Fruit fly (Drosophila melanogaster) whole organism, adult: Measurements from ENCODE around the gene UQCR-C2.

ENCODE experiments used
- CG11617 ChIP-seq: fragments of 200-800 bp; sonication (Bioruptor generic); optimal IDR thresholded peaks from 2 replicates; lab custom pipeline; 2017; ENCODE audit warnings: mild to moderate bottlenecking, missing biosample characterization, missing genetic modification reagents, missing genetic modification characterization
- CG12768 ChIP-seq: fragments of 200-800 bp; sonication (Bioruptor generic); optimal IDR thresholded peaks from 2 replicates; lab custom pipeline; 2017; ENCODE audit warnings: missing biosample characterization, missing genetic modification characterization, mild to moderate bottlenecking, moderate library complexity, missing genetic modification reagents
- CG14711 ChIP-seq: fragments of 200-800 bp; sonication (Bioruptor generic); optimal IDR thresholded peaks from 2 replicates; lab custom pipeline; 2018; ENCODE audit warnings: missing biosample characterization, mild to moderate bottlenecking, missing genetic modification characterization, moderate library complexity
- CG1620 ChIP-seq: fragments of 200-800 bp; sonication (Bioruptor generic); optimal IDR thresholded peaks from 2 replicates; lab custom pipeline; 2016; ENCODE audit warnings: missing biosample characterization, missing genetic modification characterization
- CG33017 ChIP-seq: fragments of 200-800 bp; sonication (Bioruptor generic); optimal IDR thresholded peaks from 2 replicates; lab custom pipeline; 2018; ENCODE audit warnings: missing biosample characterization, mild to moderate bottlenecking, missing genetic modification characterization, moderate library complexity
- CG5204 ChIP-seq: fragments of 200-800 bp; sonication (Bioruptor generic); optimal IDR thresholded peaks from 2 replicates; lab custom pipeline; 2016; ENCODE audit warnings: missing biosample characterization, missing genetic modification characterization
- CG7045 ChIP-seq: fragments of 200-800 bp; sonication (Bioruptor generic); optimal IDR thresholded peaks from 2 replicates; lab custom pipeline; 2017; ENCODE audit warnings: missing biosample characterization, mild to moderate bottlenecking, missing genetic modification characterization
- CG7101 ChIP-seq: fragments of 200-800 bp; sonication (Bioruptor generic); optimal IDR thresholded peaks from 2 replicates; lab custom pipeline; 2018; ENCODE audit warnings: missing biosample characterization, mild to moderate bottlenecking, missing genetic modification characterization, moderate library complexity
- Clk ChIP-seq: fragments of 200-800 bp; sonication (Bioruptor generic); optimal IDR thresholded peaks from 2 replicates; lab custom pipeline; 2017; ENCODE audit warnings: missing biosample characterization, missing genetic modification characterization
- Crg-1 ChIP-seq: fragments of 200-800 bp; sonication (Bioruptor generic); optimal IDR thresholded peaks from 2 replicates; lab custom pipeline; 2016; ENCODE audit warnings: missing biosample characterization, missing genetic modification characterization
- Hr96 ChIP-seq: fragments of 200-800 bp; sonication (Bioruptor generic); optimal IDR thresholded peaks from 2 replicates; lab custom pipeline; 2016; ENCODE audit warnings: missing biosample characterization, missing genetic modification characterization
- Mnt ChIP-seq: fragments of 200-800 bp; sonication (Bioruptor generic); optimal IDR thresholded peaks from 2 replicates; lab custom pipeline; 2016; ENCODE audit warnings: missing biosample characterization, mild to moderate bottlenecking, missing genetic modification characterization
- bab1 ChIP-seq: fragments of 200-800 bp; sonication (Bioruptor generic); optimal IDR thresholded peaks from 3 replicates; lab custom pipeline; 2019; ENCODE audit warnings: missing biosample characterization, mild to moderate bottlenecking, missing genetic modification characterization, moderate library complexity
- cic ChIP-seq: fragments of 200-800 bp; sonication (Bioruptor generic); optimal IDR thresholded peaks from 2 replicates; lab custom pipeline; 2017; ENCODE audit warnings: missing biosample characterization, mild to moderate bottlenecking, missing genetic modification characterization, moderate library complexity
- cnc ChIP-seq, 2 experiments: fragments of >200 bp; optimal IDR thresholded peaks; 2 replicates each; lab custom pipeline; 2017
- kay ChIP-seq: fragments of 200-800 bp; sonication (Bioruptor generic); peaks from one replicate; lab custom pipeline; 2016; ENCODE audit warnings: missing biosample characterization, missing genetic modification characterization, borderline replicate concordance
- ovo ChIP-seq: fragments of 200-800 bp; sonication (Bioruptor generic); optimal IDR thresholded peaks from 2 replicates; lab custom pipeline; 2016; ENCODE audit warnings: missing biosample characterization, missing genetic modification characterization
- pad ChIP-seq: fragments of 200-800 bp; sonication (Bioruptor generic); optimal IDR thresholded peaks from 3 replicates; lab custom pipeline; 2017; ENCODE audit warnings: missing biosample characterization, missing genetic modification characterization, mild to moderate bottlenecking, moderate library complexity, missing genetic modification reagents
- tj ChIP-seq: fragments of 200-800 bp; sonication (Bioruptor generic); optimal IDR thresholded peaks from 3 replicates; lab custom pipeline; 2017; ENCODE audit warnings: missing biosample characterization, mild to moderate bottlenecking, missing genetic modification characterization, moderate library complexity
- toe ChIP-seq: fragments of 200-800 bp; sonication (Bioruptor generic); optimal IDR thresholded peaks from 2 replicates; lab custom pipeline; 2016; ENCODE audit warnings: missing biosample characterization, missing genetic modification characterization

Gene UQCR-C2

dm6 chr3L:16586989-16587388 is 3.1 kb downstream of the UQCR-C2 start, which contains the start of the genes Syx8 and CG32163:
TSS of gene Syx8 (minus strand) at chr3L:16587057.
TSS of gene CG32163 (plus strand) at chr3L:16587157.
- TF ChIP-seq ovo (no peak), CG7101 (tag; lab: Kevin White, UChicago) (peak; percentile 9), bab1 (GFP tag; lab: Kevin White, UChicago) (peak; percentile 36), cic (peak; percentile 32), Mnt (GFP tag; lab: Kevin White, UChicago) (peak; percentile 25), cnc (optimal IDR thresholded peaks at IDR 0.05; lab: Kevin White, UChicago) (no peak), CG7045 (no peak), Hr96 (GFP tag; lab: Kevin White, UChicago) (no peak), tj (GFP tag; lab: Kevin White, UChicago) (peak; percentile 17)

dm6 chr3L:16587994-16588622 is 4.2 kb downstream of the UQCR-C2 start:
- TF ChIP-seq CG1620 (peak; percentile 71), Mnt (GFP tag; lab: Kevin White, UChicago) (peak; percentile 77), bab1 (GFP tag; lab: Kevin White, UChicago) (peak; percentile 33), CG33017 (tag; lab: Kevin White, UChicago) (peak; percentile 70), CG7045 (peak; percentile 34), cnc (optimal IDR thresholded peaks at IDR 0.05; lab: Kevin White, UChicago) (no peak), pad (GFP tag; lab: Kevin White, UChicago) (peak; percentile 55), CG12768 (GFP tag; lab: Kevin White, UChicago) (peak; percentile 35), CG7101 (tag; lab: Kevin White, UChicago) (peak; percentile 75), kay (GFP tag; lab: Kevin White, UChicago) (no peak), CG14711 (peak; percentile 70), CG5204 (GFP tag; lab: Kevin White, UChicago) (no peak), Clk (GFP tag; lab: Kevin White, UChicago) (peak; percentile 20), toe (GFP tag; lab: Kevin White, UChicago) (no peak), Crg-1 (GFP tag; lab: Kevin White, UChicago) (peak; percentile 70), ovo (peak; percentile 65), CG11617 (peak; percentile 64), Hr96 (GFP tag; lab: Kevin White, UChicago) (no peak), tj (GFP tag; lab: Kevin White, UChicago) (peak; percentile 49), cic (peak; percentile 35)

- TF ChIP-seq CG14711 (no peak), bab1 (GFP tag; lab: Kevin White, UChicago) (no peak), toe (GFP tag; lab: Kevin White, UChicago) (no peak), ovo (no peak), CG5204 (GFP tag; lab: Kevin White, UChicago) (no peak), cic (no peak), tj (GFP tag; lab: Kevin White, UChicago) (no peak), kay (GFP tag; lab: Kevin White, UChicago) (no peak), CG7101 (tag; lab: Kevin White, UChicago) (no peak), pad (GFP tag; lab: Kevin White, UChicago) (no peak), Hr96 (GFP tag; lab: Kevin White, UChicago) (no peak)
These were observed 6.9 kb downstream of the UQCR-C2 start, which contains the start of gene tra for dm6 chr3L:16590860-16591259. TSS of gene tra (minus strand) at chr3L:16591050.

- TF ChIP-seq Clk (GFP tag; lab: Kevin White, UChicago) (no peak), cnc (optimal IDR thresholded peaks at IDR 0.05; lab: Kevin White, UChicago) (no peak), tj (GFP tag; lab: Kevin White, UChicago) (no peak), bab1 (GFP tag; lab: Kevin White, UChicago) (no peak), kay (GFP tag; lab: Kevin White, UChicago) (no peak), Crg-1 (GFP tag; lab: Kevin White, UChicago) (no peak), Mnt (GFP tag; lab: Kevin White, UChicago) (no peak), CG7101 (tag; lab: Kevin White, UChicago) (no peak), CG33017 (tag; lab: Kevin White, UChicago) (no peak), ovo (no peak), Hr96 (GFP tag; lab: Kevin White, UChicago) (no peak), CG11617 (no peak), CG1620 (no peak), CG14711 (no peak)
These were observed 11.1 kb downstream of the UQCR-C2 start, which contains the start of the genes spd-2 and Apl for dm6 chr3L:16594922-16595518. TSS of gene spd-2 (minus strand) at chr3L:16595014. TSS of gene Apl (plus strand) at chr3L:16595181.

- TF ChIP-seq pad (GFP tag; lab: Kevin White, UChicago), result peak; percentile 28
- TF ChIP-seq tj (GFP tag; lab: Kevin White, UChicago), result peak; percentile 26
- peak; percentile 51 for TF ChIP-seq toe (GFP tag; lab: Kevin White, UChicago)
- no peak for TF ChIP-seq CG12768 (GFP tag; lab: Kevin White, UChicago)
- peak; percentile 12 for TF ChIP-seq Hr96 (GFP tag; lab: Kevin White, UChicago)
- TF ChIP-seq kay (GFP tag; lab: Kevin White, UChicago), result no peak
- TF ChIP-seq CG5204 (GFP tag; lab: Kevin White, UChicago), result peak; percentile 48
- TF ChIP-seq bab1 (GFP tag; lab: Kevin White, UChicago), result peak; percentile 27
- no peak for TF ChIP-seq cnc (optimal IDR thresholded peaks at IDR 0.05; lab: Kevin White, UChicago)
- TF ChIP-seq cic, result no peak
- peak; percentile 0 for TF ChIP-seq CG1620
- TF ChIP-seq CG33017 (tag; lab: Kevin White, UChicago), result no peak
- peak; percentile 67 for TF ChIP-seq CG11617
- peak; percentile 29 for TF ChIP-seq CG7045
- TF ChIP-seq Clk (GFP tag; lab: Kevin White, UChicago), result no peak
- TF ChIP-seq CG14711, result peak; percentile 30
- peak; percentile 17 for TF ChIP-seq ovo
- TF ChIP-seq Mnt (GFP tag; lab: Kevin White, UChicago), result peak; percentile 77
- peak; percentile 22 for TF ChIP-seq Crg-1 (GFP tag; lab: Kevin White, UChicago)
- TF ChIP-seq CG7101 (tag; lab: Kevin White, UChicago), result peak; percentile 38
These were observed 18.8 kb downstream of the UQCR-C2 start, which contains the start of gene Arts for dm6 chr3L:16602736-16603144. TSS of gene Arts (plus strand) at chr3L:16602851.
